Worm (Caenorhabditis elegans) whole organism, L2 larva: Measurements from ENCODE around the gene R07E5.19.

Source experiments
- ZK546.5 ChIP-seq: sonication (generic microtip); optimal IDR thresholded peaks from 2 replicates; lab custom pipeline; 2017; ENCODE audit warnings: missing biosample characterization, missing genetic modification characterization
- alr-1 ChIP-seq: fragments of 150-350 bp; optimal IDR thresholded peaks from 2 replicates; lab custom pipeline; 2014; ENCODE audit warnings: missing biosample characterization, missing genetic modification characterization
- aly-2 ChIP-seq: fragments of 150-350 bp; optimal IDR thresholded peaks from 2 replicates; lab custom pipeline; 2014; ENCODE audit warnings: missing biosample characterization, missing genetic modification characterization
- ama-1 ChIP-seq: fragments of 150-350 bp; optimal IDR thresholded peaks from 2 replicates; lab custom pipeline; 2018; ENCODE audit warnings: inconsistent platforms
- blmp-1 ChIP-seq: sonication (generic microtip); optimal IDR thresholded peaks from 2 replicates; lab custom pipeline; 2017; ENCODE audit warnings: missing genetic modification characterization, mild to moderate bottlenecking, missing compliant biosample characterization, antibody characterized with exemption, moderate library complexity; ENCODE audit not compliant: insufficient read depth
- ceh-16 ChIP-seq: fragments of 150-350 bp; optimal IDR thresholded peaks from 2 replicates; lab custom pipeline; 2014; ENCODE audit warnings: missing biosample characterization, missing genetic modification characterization
- ceh-82 ChIP-seq: fragments of 150-350 bp; optimal IDR thresholded peaks from 2 replicates; lab custom pipeline; 2014; ENCODE audit warnings: missing biosample characterization, missing genetic modification characterization
- crh-2 ChIP-seq: sonication (generic microtip); optimal IDR thresholded peaks from 2 replicates; lab custom pipeline; 2017; ENCODE audit warnings: missing biosample characterization, missing genetic modification characterization
- dmd-4 ChIP-seq: sonication (generic microtip); optimal IDR thresholded peaks from 2 replicates; lab custom pipeline; 2017; ENCODE audit warnings: missing biosample characterization, missing genetic modification characterization
- egl-27 ChIP-seq: sonication (generic microtip); optimal IDR thresholded peaks from 3 replicates; lab custom pipeline; 2017; ENCODE audit warnings: missing biosample characterization, missing genetic modification reagents, missing genetic modification characterization
- elt-1 ChIP-seq: fragments of 150-350 bp; optimal IDR thresholded peaks from 2 replicates; lab custom pipeline; 2014; ENCODE audit warnings: missing biosample characterization, missing genetic modification characterization
- elt-3 ChIP-seq: sonication (generic microtip); optimal IDR thresholded peaks from 2 replicates; lab custom pipeline; 2017; ENCODE audit warnings: missing biosample characterization, missing genetic modification characterization
- gmeb-1 ChIP-seq: fragments of 150-350 bp; optimal IDR thresholded peaks from 2 replicates; lab custom pipeline; 2014; ENCODE audit warnings: missing biosample characterization, missing genetic modification characterization
- lin-13 ChIP-seq: fragments of 150-350 bp; optimal IDR thresholded peaks from 2 replicates; lab custom pipeline; 2014; ENCODE audit warnings: missing biosample characterization, missing genetic modification reagents, missing genetic modification characterization
- mdl-1 ChIP-seq, 2 experiments: fragments of 150-350 bp in 1 of 2; sonication (generic microtip) in 1 of 2; optimal IDR thresholded peaks; 2 replicates each; lab custom pipeline; 2017; ENCODE audit warnings: missing biosample characterization in 2 of 2, missing genetic modification characterization in 2 of 2
- nhr-12 ChIP-seq: fragments of 150-350 bp; optimal IDR thresholded peaks from 2 replicates; lab custom pipeline; 2014; ENCODE audit warnings: missing biosample characterization, missing genetic modification characterization
- nhr-129 ChIP-seq: fragments of 150-350 bp; optimal IDR thresholded peaks from 2 replicates; lab custom pipeline; 2014; ENCODE audit warnings: missing biosample characterization, missing genetic modification characterization
- nhr-21 ChIP-seq: fragments of 150-350 bp; optimal IDR thresholded peaks from 2 replicates; lab custom pipeline; 2014; ENCODE audit warnings: missing biosample characterization, missing genetic modification characterization
- nhr-23 ChIP-seq: fragments of 150-350 bp; optimal IDR thresholded peaks from 2 replicates; lab custom pipeline; 2014; ENCODE audit warnings: missing biosample characterization, missing genetic modification reagents, missing genetic modification characterization
- nhr-237 ChIP-seq: fragments of 150-350 bp; optimal IDR thresholded peaks from 2 replicates; lab custom pipeline; 2014; ENCODE audit warnings: missing biosample characterization, missing genetic modification characterization
- nhr-25 ChIP-seq: fragments of 150-350 bp; sonication (generic microtip); optimal IDR thresholded peaks from 3 replicates; lab custom pipeline; 2014; ENCODE audit warnings: missing biosample characterization, missing genetic modification characterization
- nhr-6 ChIP-seq: fragments of 150-350 bp; optimal IDR thresholded peaks from 2 replicates; lab custom pipeline; 2014; ENCODE audit warnings: missing biosample characterization, missing genetic modification characterization
- sem-4 ChIP-seq: fragments of 150-350 bp; optimal IDR thresholded peaks from 2 replicates; lab custom pipeline; 2014; ENCODE audit warnings: missing biosample characterization, missing genetic modification reagents, missing genetic modification characterization
- skn-1 ChIP-seq: sonication (generic microtip); optimal IDR thresholded peaks from 2 replicates; lab custom pipeline; 2017; ENCODE audit warnings: missing biosample characterization, missing genetic modification characterization
- sma-3 ChIP-seq: sonication (generic microtip); optimal IDR thresholded peaks from 2 replicates; lab custom pipeline; 2016; ENCODE audit warnings: missing genetic modification reagents, missing genetic modification characterization, missing compliant biosample characterization
- snpc-4 ChIP-seq: fragments of 150-350 bp; optimal IDR thresholded peaks from 2 replicates; lab custom pipeline; 2014; ENCODE audit warnings: missing biosample characterization, missing genetic modification characterization
- unc-55 ChIP-seq: fragments of 150-350 bp; sonication (generic microtip); optimal IDR thresholded peaks from 3 replicates; lab custom pipeline; 2014; ENCODE audit warnings: missing biosample characterization, missing genetic modification reagents, missing genetic modification characterization
- zag-1 ChIP-seq: fragments of 150-350 bp; optimal IDR thresholded peaks from 2 replicates; lab custom pipeline; 2014; ENCODE audit warnings: missing biosample characterization, missing genetic modification characterization
- ztf-11 ChIP-seq: sonication (generic microtip); optimal IDR thresholded peaks from 2 replicates; lab custom pipeline; 2017; ENCODE audit warnings: missing biosample characterization, missing genetic modification characterization
- ztf-4 ChIP-seq: fragments of 150-350 bp; optimal IDR thresholded peaks from 2 replicates; lab custom pipeline; 2014; ENCODE audit warnings: missing biosample characterization, missing genetic modification characterization

R07E5.19 gene

DNA sequence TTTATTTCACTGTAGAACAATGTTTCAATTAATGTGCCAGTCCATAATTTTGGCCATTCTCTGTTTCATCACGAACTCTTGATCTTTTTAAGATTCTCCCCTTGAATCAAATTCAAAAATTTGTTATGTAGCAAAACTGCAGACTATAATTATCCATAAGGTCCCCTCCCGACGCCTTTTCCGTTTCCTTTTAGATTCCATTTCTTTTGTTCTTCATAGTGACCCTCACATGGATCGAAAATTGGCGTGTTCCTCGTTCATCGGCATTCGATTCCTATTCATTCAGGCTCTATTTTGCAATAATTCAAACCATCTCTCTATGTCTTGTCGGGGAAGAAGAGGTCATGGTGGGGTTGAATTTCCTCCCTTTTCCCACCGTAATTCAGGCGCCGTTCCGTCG is 26.6 kb upstream of the R07E5.19 start:
- no peak for TF ChIP-seq nhr-129
- no peak for TF ChIP-seq ceh-16 (tag; lab: Kevin White, UChicago)
- TF ChIP-seq nhr-6 (tag; lab: Kevin White, UChicago): no peak
- no peak for TF ChIP-seq blmp-1 (tag; lab: Kevin White, UChicago)
- TF ChIP-seq sma-3 (GFP tag; lab: Kevin White, UChicago): no peak
- TF ChIP-seq ama-1: no peak
- no peak for TF ChIP-seq zag-1
- TF ChIP-seq sem-4 (tag; lab: Kevin White, UChicago): no peak
- TF ChIP-seq elt-1 (tag; lab: Kevin White, UChicago): no peak
- TF ChIP-seq crh-2 (tag; lab: Kevin White, UChicago): no peak
- no peak for TF ChIP-seq ceh-82 (tag; lab: Kevin White, UChicago)
- TF ChIP-seq aly-2: no peak
- TF ChIP-seq nhr-21 (tag; lab: Kevin White, UChicago): no peak
- TF ChIP-seq alr-1 (tag; lab: Kevin White, UChicago): no peak
- no peak for TF ChIP-seq unc-55 (GFP tag; lab: Kevin White, UChicago)
- TF ChIP-seq elt-3: no peak

DNA sequence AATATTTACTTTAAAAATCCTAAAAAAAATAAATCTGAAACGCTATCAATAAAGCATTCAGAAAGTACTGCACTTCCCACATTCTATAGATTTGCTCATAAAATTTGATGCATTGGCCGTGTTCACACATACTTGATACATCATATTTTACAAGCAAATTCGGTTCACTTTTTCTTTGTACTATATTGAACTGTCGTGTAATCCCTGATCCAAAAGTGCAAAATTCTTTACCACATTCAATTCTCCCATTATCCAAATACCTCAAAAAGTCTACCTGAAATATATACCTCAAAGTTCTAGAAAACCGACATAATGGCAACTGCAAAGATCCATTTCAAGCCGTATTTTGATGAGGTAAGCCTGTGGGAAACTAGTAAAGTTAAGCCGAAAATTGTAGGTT is 23.9 kb upstream of the R07E5.19 start, which contains the start of gene nex-3:
Gene nex-3, plus strand, starts transcription at position 301 of the 400 bp plus-strand sequence.
- no peak for TF ChIP-seq egl-27 (tag; lab: Kevin White, UChicago)
- TF ChIP-seq nhr-12 (tag; lab: Kevin White, UChicago): no peak
- TF ChIP-seq, all 48 proteins: peak for 0

DNA sequence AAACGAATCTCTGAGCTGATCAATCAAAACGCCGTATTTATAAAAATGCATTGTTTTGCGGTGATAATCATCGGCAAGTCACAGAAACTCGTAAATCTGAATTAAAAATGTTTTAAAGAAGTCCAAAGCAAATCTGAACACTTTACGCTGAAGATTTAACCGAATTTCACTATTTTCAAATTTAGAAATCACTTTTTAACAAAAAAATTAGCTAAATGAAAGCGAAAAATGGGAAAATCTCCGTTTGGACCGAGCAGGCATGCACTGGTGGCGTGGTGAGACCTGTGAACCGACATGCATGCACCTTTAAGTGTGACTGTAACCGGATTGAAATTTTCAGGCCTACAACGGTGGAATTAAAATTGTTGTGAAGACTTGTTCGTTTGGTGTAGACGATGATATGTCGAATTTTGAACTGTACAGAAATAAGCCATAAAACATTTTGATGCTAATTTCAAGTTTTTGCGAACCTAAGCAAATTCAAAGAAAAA is 21.7 kb upstream of the R07E5.19 start, which contains the start of gene C28A5.2:
Gene C28A5.2, minus strand, starts transcription at position 51 of the 491 bp plus-strand sequence.
- TF ChIP-seq lin-13 (GFP tag; lab: Kevin White, UChicago) (no peak), snpc-4 (tag; lab: Kevin White, UChicago) (no peak), ZK546.5 (tag; lab: Kevin White, UChicago) (no peak), nhr-25 (tag; lab: Kevin White, UChicago) (no peak), nhr-237 (tag; lab: Kevin White, UChicago) (no peak), zag-1 (no peak), sem-4 (tag; lab: Kevin White, UChicago) (no peak), gmeb-1 (tag; lab: Kevin White, UChicago) (no peak)
- TF ChIP-seq, all 48 proteins: peak for 0

DNA sequence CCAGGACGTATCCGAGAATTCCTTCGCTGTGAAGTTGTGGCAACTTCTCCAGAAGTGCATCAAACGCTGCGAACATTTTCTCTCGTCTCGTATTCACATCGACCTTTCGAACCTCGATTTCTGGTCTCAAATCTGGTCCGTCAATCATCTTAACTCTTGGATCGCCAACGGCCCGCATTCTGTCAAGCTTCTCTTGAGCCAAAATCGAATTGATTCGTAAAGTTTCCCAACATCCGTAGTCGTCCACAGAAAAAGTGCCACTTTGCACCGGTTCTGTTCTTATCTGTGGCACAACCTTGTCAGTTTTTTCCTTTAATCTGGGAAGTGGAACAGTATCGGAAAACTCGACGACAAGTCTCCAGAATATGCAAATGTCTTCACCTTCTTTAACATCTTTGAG is 17.4 kb upstream of the R07E5.19 start:
- TF ChIP-seq ZK546.5 (tag; lab: Kevin White, UChicago) (no peak), nhr-129 (no peak), ztf-4 (tag; lab: Kevin White, UChicago) (no peak), sma-3 (GFP tag; lab: Kevin White, UChicago) (no peak), dmd-4 (tag; lab: Kevin White, UChicago) (no peak), alr-1 (tag; lab: Kevin White, UChicago) (no peak), ceh-82 (tag; lab: Kevin White, UChicago) (no peak), lin-13 (GFP tag; lab: Kevin White, UChicago) (no peak), crh-2 (tag; lab: Kevin White, UChicago) (no peak), blmp-1 (tag; lab: Kevin White, UChicago) (no peak), egl-27 (tag; lab: Kevin White, UChicago) (no peak), ztf-11 (tag; lab: Kevin White, UChicago) (no peak), skn-1 (no peak), ceh-16 (tag; lab: Kevin White, UChicago) (no peak), nhr-25 (tag; lab: Kevin White, UChicago) (no peak), elt-1 (tag; lab: Kevin White, UChicago) (no peak)

DNA sequence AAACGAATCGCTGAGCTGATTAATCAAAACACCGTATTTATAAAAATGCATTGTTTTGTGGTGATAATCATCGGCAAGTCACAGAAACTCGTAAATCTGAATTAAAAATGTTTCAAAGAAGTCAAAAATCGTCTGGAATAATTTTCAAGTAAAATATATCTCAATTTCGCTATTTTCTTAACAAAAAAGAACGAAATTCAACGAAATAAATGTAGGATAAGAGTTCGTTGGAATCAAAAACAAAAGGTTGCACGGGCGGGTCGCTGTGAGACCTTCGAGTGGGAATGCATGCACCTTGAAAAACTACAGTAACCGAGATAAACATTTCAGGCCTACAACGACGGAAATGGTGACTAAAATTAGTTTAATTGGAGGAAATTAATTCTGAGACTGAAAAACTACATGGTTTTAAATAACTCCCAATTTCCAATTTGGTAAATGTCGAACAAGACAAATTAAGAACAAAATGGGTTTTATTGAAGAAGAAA is 16.5 kb upstream of the R07E5.19 start, which contains the start of gene C28A5.1:
Gene C28A5.1, minus strand, starts transcription at position 51 of the 488 bp plus-strand sequence.
- TF ChIP-seq nhr-6 (tag; lab: Kevin White, UChicago) (no peak), nhr-23 (tag; lab: Kevin White, UChicago) (no peak), ztf-4 (tag; lab: Kevin White, UChicago) (no peak), mdl-1 (tag; optimal IDR thresholded peaks at IDR 0.05; lab: Kevin White, UChicago) (no peak), ZK546.5 (tag; lab: Kevin White, UChicago) (no peak), lin-13 (GFP tag; lab: Kevin White, UChicago) (no peak), nhr-25 (tag; lab: Kevin White, UChicago) (no peak), nhr-12 (tag; lab: Kevin White, UChicago) (no peak), egl-27 (tag; lab: Kevin White, UChicago) (no peak), crh-2 (tag; lab: Kevin White, UChicago) (no peak), gmeb-1 (tag; lab: Kevin White, UChicago) (no peak), ceh-16 (tag; lab: Kevin White, UChicago) (no peak)
